Fruit fly (Drosophila melanogaster) whole organism, embryonic: ENCODE measurements around the gene CG7557.
A peak's percentile ranks its signal among the peaks of the same experiment; 100 is the strongest.

Experiments
- Awh ChIP-seq: fragments of 200-800 bp; sonication (Bioruptor generic); IDR thresholded peaks from 2 replicates; pipeline ENCODE4, ENCODE4 v1.3.6; 2022; ENCODE audit warnings: missing biosample characterization, missing genetic modification characterization
- BEAF-32 ChIP-seq: fragments of 200-800 bp; sonication (Bioruptor generic); optimal IDR thresholded peaks from 3 replicates; lab custom pipeline; 2017; ENCODE audit warnings: missing biosample characterization, missing genetic modification characterization, mild to moderate bottlenecking, moderate library complexity, missing genetic modification reagents
- Bdp1 ChIP-seq: fragments of 200-800 bp; sonication (Bioruptor generic); optimal IDR thresholded peaks from 3 replicates; lab custom pipeline; 2016; ENCODE audit warnings: missing biosample characterization, missing genetic modification characterization
- CG1024 ChIP-seq: fragments of 200-800 bp; sonication (Bioruptor generic); IDR thresholded peaks from 2 replicates; pipeline ENCODE4 v1.3.6; 2022; ENCODE audit warnings: missing biosample characterization, missing genetic modification characterization
- CG11560 ChIP-seq: fragments of 200-800 bp; sonication (Bioruptor generic); IDR thresholded peaks from 3 replicates; pipeline ENCODE4 v1.3.6; 2022; ENCODE audit warnings: missing biosample characterization, missing genetic modification characterization
- CG11695 ChIP-seq: fragments of 200-800 bp; sonication (Bioruptor generic); IDR thresholded peaks from 3 replicates; pipeline ENCODE4 v1.3.6; 2022; ENCODE audit warnings: missing biosample characterization, missing genetic modification characterization
- CG13287 ChIP-seq: fragments of 200-800 bp; sonication (Bioruptor generic); IDR thresholded peaks from 2 replicates; pipeline ENCODE4 v1.3.6; 2022; ENCODE audit warnings: missing biosample characterization, missing genetic modification characterization; ENCODE audit not compliant: partially characterized antibody
- CG13424 ChIP-seq: fragments of 200-800 bp; sonication (Bioruptor generic); optimal IDR thresholded peaks from 2 replicates; lab custom pipeline; 2019; ENCODE audit warnings: missing biosample characterization, mild to moderate bottlenecking, missing genetic modification characterization, moderate library complexity
- CG13894 ChIP-seq: fragments of 200-800 bp; sonication (Bioruptor generic); optimal IDR thresholded peaks from 3 replicates; lab custom pipeline; 2018; ENCODE audit warnings: missing biosample characterization, mild to moderate bottlenecking, missing genetic modification characterization, moderate library complexity
- CG14710 ChIP-seq: fragments of 200-800 bp; sonication (Bioruptor generic); optimal IDR thresholded peaks from 3 replicates; lab custom pipeline; 2019; ENCODE audit warnings: missing biosample characterization, mild to moderate bottlenecking, missing genetic modification characterization, moderate library complexity
- CG15601 ChIP-seq: fragments of 200-800 bp; sonication (Bioruptor generic); optimal IDR thresholded peaks from 3 replicates; lab custom pipeline; 2019; ENCODE audit warnings: missing biosample characterization, mild to moderate bottlenecking, missing genetic modification characterization, moderate library complexity
- CG17568 ChIP-seq: fragments of 200-800 bp; sonication (Bioruptor generic); optimal IDR thresholded peaks from 2 replicates; lab custom pipeline; 2018; ENCODE audit warnings: missing biosample characterization, mild to moderate bottlenecking, missing genetic modification characterization, moderate library complexity
- CG2202 ChIP-seq: fragments of 200-800 bp; sonication (Bioruptor generic); optimal IDR thresholded peaks from 2 replicates; lab custom pipeline; 2018; ENCODE audit warnings: missing biosample characterization, mild to moderate bottlenecking, missing genetic modification characterization
- CG31365 ChIP-seq: fragments of 200-800 bp; sonication (Bioruptor generic); optimal IDR thresholded peaks from 2 replicates; lab custom pipeline; 2018; ENCODE audit warnings: missing biosample characterization, mild to moderate bottlenecking, missing genetic modification characterization
- CG3163 ChIP-seq: fragments of 200-800 bp; sonication (Bioruptor generic); optimal IDR thresholded peaks from 3 replicates; lab custom pipeline; 2016; ENCODE audit warnings: missing biosample characterization, missing genetic modification characterization
- CG32767 ChIP-seq: fragments of 200-800 bp; sonication (Bioruptor generic); IDR thresholded peaks from 2 replicates; pipeline ENCODE4 v1.3.6; 2022; ENCODE audit warnings: missing biosample characterization, missing genetic modification characterization
- CG4707 ChIP-seq: fragments of 200-800 bp; sonication (Bioruptor generic); optimal IDR thresholded peaks from 2 replicates; lab custom pipeline; 2018; ENCODE audit warnings: missing biosample characterization, mild to moderate bottlenecking, missing genetic modification characterization, moderate library complexity
- CG4820 ChIP-seq: fragments of 200-800 bp; sonication (Bioruptor generic); optimal IDR thresholded peaks from 3 replicates; lab custom pipeline; 2016; ENCODE audit warnings: missing biosample characterization, missing genetic modification characterization
- CG5245 ChIP-seq: fragments of 200-800 bp; sonication (Bioruptor generic); optimal IDR thresholded peaks from 3 replicates; lab custom pipeline; 2016; ENCODE audit warnings: missing biosample characterization, missing genetic modification characterization
- CG9437 ChIP-seq: fragments of 200-800 bp; sonication (Bioruptor generic); optimal IDR thresholded peaks from 2 replicates; lab custom pipeline; 2018; ENCODE audit warnings: missing biosample characterization, mild to moderate bottlenecking, missing genetic modification characterization
- HHEX ChIP-seq: fragments of 200-800 bp; sonication (Bioruptor generic); optimal IDR thresholded peaks from 3 replicates; lab custom pipeline; 2017; ENCODE audit warnings: missing biosample characterization, mild to moderate bottlenecking, missing genetic modification characterization, missing genetic modification reagents
- HLH3B ChIP-seq: fragments of 200-800 bp; sonication (Bioruptor generic); IDR thresholded peaks from 2 replicates; pipeline ENCODE4 v1.3.6; 2022; ENCODE audit warnings: missing biosample characterization, missing genetic modification characterization
- HLHmδ ChIP-seq: fragments of 200-800 bp; sonication (Bioruptor generic); optimal IDR thresholded peaks from 2 replicates; lab custom pipeline; 2018; ENCODE audit warnings: missing biosample characterization, mild to moderate bottlenecking, missing genetic modification characterization, moderate library complexity
- HmgZ ChIP-seq: fragments of 200-800 bp; sonication (Bioruptor generic); optimal IDR thresholded peaks from 2 replicates; lab custom pipeline; 2018; ENCODE audit warnings: missing biosample characterization, mild to moderate bottlenecking, missing genetic modification characterization
- Hsf ChIP-seq: fragments of 200-800 bp; sonication (Bioruptor generic); optimal IDR thresholded peaks from 3 replicates; lab custom pipeline; 2016; ENCODE audit warnings: missing biosample characterization, missing genetic modification characterization
- NC2β ChIP-seq: fragments of 200-800 bp; sonication (Bioruptor generic); optimal IDR thresholded peaks from 2 replicates; lab custom pipeline; 2016; ENCODE audit warnings: missing biosample characterization, missing genetic modification characterization
- Sox100B ChIP-seq: fragments of 200-800 bp; sonication (Bioruptor generic); optimal IDR thresholded peaks from 3 replicates; lab custom pipeline; 2018; ENCODE audit warnings: missing biosample characterization, mild to moderate bottlenecking, missing genetic modification characterization
- Sry-δ ChIP-seq: fragments of 200-800 bp; sonication (Bioruptor generic); optimal IDR thresholded peaks from 2 replicates; lab custom pipeline; 2016; ENCODE audit warnings: missing biosample characterization, missing genetic modification characterization
- Tbp ChIP-seq: fragments of >200 bp; optimal IDR thresholded peaks from 2 replicates; lab custom pipeline; 2018; ENCODE audit warnings: missing biosample characterization, missing genetic modification characterization
- Trl ChIP-seq, 3 experiments: fragments of >200 bp in 2 of 3; fragments of 200-800 bp in 1 of 3; sonication (Bioruptor generic) in 1 of 3; optimal IDR thresholded peaks; 2 replicates in 1 of 3; 3 replicates in 2 of 3; lab custom pipeline; 2016 to 2017; ENCODE audit warnings: missing biosample characterization in 1 of 3, missing genetic modification characterization in 1 of 3
- bsh ChIP-seq, 2 experiments: fragments of 200-800 bp; sonication (Bioruptor generic); optimal IDR thresholded peaks; 2 replicates each; lab custom pipeline; 2017 to 2018; ENCODE audit warnings: mild to moderate bottlenecking in 2 of 2, missing biosample characterization in 2 of 2, missing genetic modification characterization in 2 of 2, moderate library complexity in 1 of 2
- chinmo ChIP-seq: fragments of 200-800 bp; sonication (Bioruptor generic); IDR thresholded peaks from 4 replicates; pipeline ENCODE4 v1.3.6; 2022; ENCODE audit warnings: missing biosample characterization, missing genetic modification characterization; ENCODE audit not compliant: partially characterized antibody
- dan ChIP-seq: fragments of 200-800 bp; sonication (Bioruptor generic); IDR thresholded peaks from 2 replicates; pipeline ENCODE4 v1.3.6; 2022; ENCODE audit warnings: missing biosample characterization, missing genetic modification characterization
- dm ChIP-seq: fragments of 200-800 bp; sonication (Bioruptor generic); optimal IDR thresholded peaks from 3 replicates; lab custom pipeline; 2016; ENCODE audit warnings: missing biosample characterization, missing genetic modification characterization
- fd96Cb ChIP-seq: fragments of 200-800 bp; sonication (Bioruptor generic); optimal IDR thresholded peaks from 2 replicates; lab custom pipeline; 2018; ENCODE audit warnings: missing biosample characterization, mild to moderate bottlenecking, missing genetic modification characterization, moderate library complexity
- grau ChIP-seq: fragments of 200-800 bp; optimal IDR thresholded peaks from 3 replicates; lab custom pipeline; 2019; ENCODE audit warnings: missing biosample characterization, mild to moderate bottlenecking, missing genetic modification characterization, moderate library complexity
- h ChIP-seq: fragments of >200 bp; optimal IDR thresholded peaks from 2 replicates; lab custom pipeline; 2017
- jumu ChIP-seq: fragments of 200-800 bp; sonication (Bioruptor generic); optimal IDR thresholded peaks from 3 replicates; lab custom pipeline; 2016; ENCODE audit warnings: missing biosample characterization, missing genetic modification characterization
- maf-S ChIP-seq: fragments of 200-800 bp; sonication (Bioruptor generic); optimal IDR thresholded peaks from 2 replicates; lab custom pipeline; 2016; ENCODE audit warnings: missing biosample characterization, missing genetic modification characterization
- nmo ChIP-seq: fragments of 200-800 bp; sonication (Bioruptor generic); optimal IDR thresholded peaks from 2 replicates; lab custom pipeline; 2018; ENCODE audit warnings: missing biosample characterization, mild to moderate bottlenecking, missing genetic modification characterization, moderate library complexity
- phol ChIP-seq: fragments of 200-800 bp; sonication (Bioruptor generic); optimal IDR thresholded peaks from 3 replicates; lab custom pipeline; 2018; ENCODE audit warnings: missing biosample characterization, mild to moderate bottlenecking, missing genetic modification characterization, moderate library complexity
- run ChIP-seq: fragments of 200-800 bp; sonication (Bioruptor generic); optimal IDR thresholded peaks from 3 replicates; lab custom pipeline; 2018; ENCODE audit warnings: missing biosample characterization, mild to moderate bottlenecking, missing genetic modification characterization
- ssp ChIP-seq: fragments of 200-800 bp; sonication (Bioruptor generic); IDR thresholded peaks from 2 replicates; pipeline ENCODE4 v1.3.6; 2022; ENCODE audit warnings: missing biosample characterization, missing genetic modification characterization
- stwl ChIP-seq: fragments of 200-800 bp; sonication (Bioruptor generic); optimal IDR thresholded peaks from 3 replicates; lab custom pipeline; 2018; ENCODE audit warnings: missing biosample characterization, mild to moderate bottlenecking, missing genetic modification characterization, moderate library complexity
- tap ChIP-seq: fragments of 200-800 bp; optimal IDR thresholded peaks from 3 replicates; lab custom pipeline; 2019; ENCODE audit warnings: missing biosample characterization, mild to moderate bottlenecking, missing genetic modification characterization, moderate library complexity
- usp ChIP-seq: fragments of >200 bp; optimal IDR thresholded peaks from 2 replicates; lab custom pipeline; 2017; ENCODE audit warnings: missing biosample characterization, missing genetic modification characterization
- vvl ChIP-seq: fragments of 200-800 bp; sonication (Bioruptor generic); IDR thresholded peaks from 2 replicates; pipeline ENCODE4 v1.3.6; 2022; ENCODE audit warnings: missing biosample characterization, missing genetic modification characterization
- wek ChIP-seq: fragments of 200-800 bp; sonication (Bioruptor generic); optimal IDR thresholded peaks from 3 replicates; lab custom pipeline; 2018; ENCODE audit warnings: missing biosample characterization, mild to moderate bottlenecking, missing genetic modification characterization, moderate library complexity
- wor ChIP-seq: fragments of 200-800 bp; sonication (Bioruptor generic); IDR thresholded peaks from 2 replicates; pipeline ENCODE4 v1.3.6; 2022; ENCODE audit warnings: missing biosample characterization, missing genetic modification characterization
- z ChIP-seq: fragments of 200-800 bp; sonication (Bioruptor generic); IDR thresholded peaks from 3 replicates; pipeline ENCODE4 v1.3.6; 2022; ENCODE audit warnings: missing biosample characterization, missing genetic modification characterization
- zen ChIP-seq: fragments of 200-800 bp; sonication (Bioruptor generic); optimal IDR thresholded peaks from 3 replicates; lab custom pipeline; 2018; ENCODE audit warnings: missing biosample characterization, mild to moderate bottlenecking, missing genetic modification characterization, moderate library complexity

CG7557 gene

DNA sequence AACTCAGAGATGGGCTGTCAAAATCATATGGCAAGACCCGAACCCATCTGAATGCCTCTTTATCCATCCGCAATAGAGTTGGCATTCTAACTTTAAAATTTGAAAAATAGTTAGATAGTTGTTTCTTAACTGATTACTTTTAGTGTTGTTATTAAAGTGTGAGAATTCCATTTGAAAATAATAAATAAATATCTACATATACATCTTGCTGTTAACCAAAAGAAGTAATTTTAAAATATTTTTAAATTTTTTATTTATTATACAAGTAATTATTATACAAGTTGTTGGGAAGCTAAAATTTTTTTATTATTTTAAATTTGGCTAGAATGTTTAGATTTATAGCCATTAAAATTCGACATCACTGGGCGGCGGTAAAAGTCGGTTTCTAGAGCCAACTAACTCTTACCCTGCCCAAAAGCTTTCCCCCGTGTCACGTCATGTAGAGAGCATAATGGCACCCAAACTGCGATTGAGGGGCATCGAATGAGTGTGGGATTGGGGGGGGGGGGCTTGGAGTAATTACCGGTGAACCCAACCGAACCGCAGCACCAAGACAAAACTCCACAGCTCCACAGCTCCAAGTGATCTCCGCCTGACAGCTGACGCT lies 1.4 kb upstream of the CG7557 start (continued):
- TF ChIP-seq zen (tag; lab: Kevin White, UChicago) (no peak), CG11560 (no peak), vvl (GFP tag; lab: Robert Waterston, UW) (no peak), BEAF-32 (no peak), CG15601 (peak; percentile 11), HmgZ (tag; lab: Kevin White, UChicago) (no peak), fd96Cb (tag; lab: Kevin White, UChicago) (no peak), CG13424 (tag; lab: Kevin White, UChicago) (peak; percentile 33), tap (tag; lab: Kevin White, UChicago) (peak; percentile 10), CG4820 (GFP tag; lab: Kevin White, UChicago) (no peak), CG2202 (tag; lab: Kevin White, UChicago) (no peak), CG13287 (no peak), wor (GFP tag; lab: Robert Waterston, UW) (no peak), CG3163 (GFP tag; lab: Kevin White, UChicago) (no peak), dm (GFP tag; lab: Kevin White, UChicago) (no peak), CG11695 (GFP tag; lab: Robert Waterston, UW) (no peak), z (GFP tag; lab: Robert Waterston, UW) (no peak), CG32767 (GFP tag; lab: Robert Waterston, UW) (no peak), Hsf (GFP tag; lab: Kevin White, UChicago) (no peak), h (lab: Kevin White, UChicago) (no peak), ssp (GFP tag; lab: Robert Waterston, UW) (no peak), usp (GFP tag; lab: Kevin White, UChicago) (no peak), CG5245 (GFP tag; lab: Kevin White, UChicago) (no peak), nmo (peak; percentile 44), grau (tag; lab: Kevin White, UChicago) (peak; percentile 31), maf-S (GFP tag; lab: Kevin White, UChicago) (no peak), dan (no peak), HLH3B (no peak), wek (no peak), HLHmδ (GFP tag; lab: Kevin White, UChicago) (no peak), CG1024 (GFP tag; lab: Robert Waterston, UW) (no peak), NC2β (GFP tag; lab: Kevin White, UChicago) (no peak), jumu (GFP tag; lab: Kevin White, UChicago) (no peak), CG9437 (GFP tag; lab: Kevin White, UChicago) (peak; percentile 3), Sry-δ (GFP tag; lab: Kevin White, UChicago) (no peak), CG14710 (peak; percentile 33), CG4707 (GFP tag; lab: Kevin White, UChicago) (no peak), run (tag; lab: Kevin White, UChicago) (no peak), Trl (optimal IDR thresholded peaks at IDR 0.05; lab: Kevin White, UChicago) (no peak), Trl (GFP tag; optimal IDR thresholded peaks at IDR 0.05; lab: Kevin White, UChicago) (no peak), bsh (GFP tag; optimal IDR thresholded peaks at IDR 0.05; lab: Kevin White, UChicago) (peak in 1 of 2 experiments; percentile 25), Sox100B (GFP tag; lab: Kevin White, UChicago) (peak; percentile 48), CG13894 (tag; lab: Kevin White, UChicago) (no peak), stwl (tag; lab: Kevin White, UChicago) (no peak), phol (peak; percentile 18), Awh (GFP tag; lab: Robert Waterston, UW) (no peak), CG31365 (tag; lab: Kevin White, UChicago) (no peak), Tbp (GFP tag; lab: Kevin White, UChicago) (no peak), CG17568 (GFP tag; lab: Kevin White, UChicago) (no peak), HHEX (GFP tag; lab: Kevin White, UChicago) (no peak), chinmo (GFP tag; lab: Robert Waterston, UW) (no peak), Bdp1 (GFP tag; lab: Kevin White, UChicago) (no peak)
